Fruit fly (Drosophila melanogaster) whole organism, embryonic: Measurements from ENCODE around the gene Glut4EF.

Source experiments
- Adf1 ChIP-seq: fragments of 200-800 bp; sonication (Bioruptor generic); IDR thresholded peaks from 2 replicates; pipeline ENCODE4 v1.3.6; 2022; ENCODE audit warnings: missing biosample characterization, missing genetic modification characterization
- Blimp-1 ChIP-seq: fragments of 200-800 bp; sonication (Bioruptor generic); optimal IDR thresholded peaks from 3 replicates; lab custom pipeline; 2018; ENCODE audit warnings: missing biosample characterization, missing genetic modification characterization, mild to moderate bottlenecking, moderate library complexity, missing genetic modification reagents
- CG1024 ChIP-seq: fragments of 200-800 bp; sonication (Bioruptor generic); IDR thresholded peaks from 2 replicates; pipeline ENCODE4 v1.3.6; 2022; ENCODE audit warnings: missing biosample characterization, missing genetic modification characterization
- CG10321 ChIP-seq: fragments of 200-800 bp; sonication (Bioruptor generic); IDR thresholded peaks from 2 replicates; pipeline ENCODE4 v1.3.6; 2022; ENCODE audit warnings: missing biosample characterization, missing genetic modification characterization
- CG10366 ChIP-seq: fragments of 200-800 bp; sonication (Bioruptor generic); IDR thresholded peaks from 2 replicates; pipeline ENCODE4 v1.3.6; 2022; ENCODE audit warnings: missing biosample characterization, missing genetic modification characterization
- CG10959 ChIP-seq: fragments of 200-800 bp; sonication (Bioruptor generic); IDR thresholded peaks from 2 replicates; pipeline ENCODE4 v1.3.6; 2022; ENCODE audit warnings: missing biosample characterization, missing genetic modification characterization
- CG11560 ChIP-seq: fragments of 200-800 bp; sonication (Bioruptor generic); IDR thresholded peaks from 3 replicates; pipeline ENCODE4 v1.3.6; 2022; ENCODE audit warnings: missing biosample characterization, missing genetic modification characterization
- CG11696 ChIP-seq: fragments of 200-800 bp; sonication (Bioruptor generic); IDR thresholded peaks from 2 replicates; pipeline ENCODE4 v1.3.6; 2022; ENCODE audit warnings: missing biosample characterization, missing genetic modification characterization
- CG12299 ChIP-seq: fragments of 200-800 bp; sonication (Bioruptor generic); optimal IDR thresholded peaks from 2 replicates; lab custom pipeline; 2018; ENCODE audit warnings: missing biosample characterization, mild to moderate bottlenecking, missing genetic modification characterization
- CG12942 ChIP-seq: fragments of 200-800 bp; sonication (Bioruptor generic); optimal IDR thresholded peaks from 3 replicates; lab custom pipeline; 2016; ENCODE audit warnings: missing biosample characterization, missing genetic modification characterization
- CG13123 ChIP-seq: fragments of 200-800 bp; sonication (Bioruptor generic); optimal IDR thresholded peaks from 2 replicates; lab custom pipeline; 2016; ENCODE audit warnings: missing biosample characterization, missing genetic modification characterization
- CG16863 ChIP-seq: fragments of 200-800 bp; sonication (Bioruptor generic); optimal IDR thresholded peaks from 3 replicates; lab custom pipeline; 2016; ENCODE audit warnings: missing biosample characterization, missing genetic modification characterization
- CG2712 ChIP-seq: fragments of 200-800 bp; optimal IDR thresholded peaks from 3 replicates; lab custom pipeline; 2019; ENCODE audit warnings: missing biosample characterization, mild to moderate bottlenecking, missing genetic modification characterization, moderate library complexity
- CG32532 ChIP-seq: fragments of 200-800 bp; sonication (Bioruptor generic); IDR thresholded peaks from 2 replicates; pipeline ENCODE4 v1.3.6; 2022; ENCODE audit warnings: missing biosample characterization, missing genetic modification characterization
- CG33213 ChIP-seq: fragments of 200-800 bp; sonication (Bioruptor generic); optimal IDR thresholded peaks from 3 replicates; lab custom pipeline; 2016; ENCODE audit warnings: missing biosample characterization, missing genetic modification characterization
- CG4328 ChIP-seq: fragments of 200-800 bp; sonication (Bioruptor generic); optimal IDR thresholded peaks from 3 replicates; lab custom pipeline; 2017; ENCODE audit warnings: missing biosample characterization, missing genetic modification reagents, missing genetic modification characterization
- CG4424 ChIP-seq: fragments of 200-800 bp; sonication (Bioruptor generic); optimal IDR thresholded peaks from 3 replicates; lab custom pipeline; 2016; ENCODE audit warnings: missing biosample characterization, missing genetic modification characterization
- CG5180 ChIP-seq: fragments of 200-800 bp; sonication (Bioruptor generic); optimal IDR thresholded peaks from 3 replicates; lab custom pipeline; 2017; ENCODE audit warnings: missing biosample characterization, missing genetic modification characterization, mild to moderate bottlenecking, moderate library complexity, missing genetic modification reagents
- CG5245 ChIP-seq: fragments of 200-800 bp; sonication (Bioruptor generic); optimal IDR thresholded peaks from 3 replicates; lab custom pipeline; 2016; ENCODE audit warnings: missing biosample characterization, missing genetic modification characterization
- CG7556 ChIP-seq: fragments of 200-800 bp; sonication (Bioruptor generic); optimal IDR thresholded peaks from 2 replicates; lab custom pipeline; 2017; ENCODE audit warnings: missing biosample characterization, mild to moderate bottlenecking, missing genetic modification characterization
- CG7987 ChIP-seq: fragments of 200-800 bp; sonication (Bioruptor generic); optimal IDR thresholded peaks from 2 replicates; lab custom pipeline; 2018; ENCODE audit warnings: missing biosample characterization, mild to moderate bottlenecking, missing genetic modification characterization, moderate library complexity
- CoRest ChIP-seq: fragments of 200-800 bp; sonication (Bioruptor generic); optimal IDR thresholded peaks from 3 replicates; lab custom pipeline; 2018; ENCODE audit warnings: missing biosample characterization, mild to moderate bottlenecking, missing genetic modification characterization, moderate library complexity
- Dbx ChIP-seq: fragments of 200-800 bp; sonication (Bioruptor generic); IDR thresholded peaks from 3 replicates; pipeline ENCODE4 v1.3.6; 2022; ENCODE audit warnings: missing biosample characterization, missing genetic modification characterization
- Dip3 ChIP-seq: fragments of 200-800 bp; sonication (Bioruptor generic); optimal IDR thresholded peaks from 3 replicates; lab custom pipeline; 2016; ENCODE audit warnings: missing biosample characterization, missing genetic modification characterization
- Hand ChIP-seq: fragments of 200-800 bp; sonication (Bioruptor generic); optimal IDR thresholded peaks from 2 replicates; lab custom pipeline; 2017; ENCODE audit warnings: mild to moderate bottlenecking, missing biosample characterization, missing genetic modification reagents, missing genetic modification characterization
- Hmr ChIP-seq: fragments of 200-800 bp; sonication (Bioruptor generic); optimal IDR thresholded peaks from 3 replicates; lab custom pipeline; 2017; ENCODE audit warnings: mild to moderate bottlenecking, missing biosample characterization, missing genetic modification reagents, missing genetic modification characterization
- MBD-R2 ChIP-seq: fragments of 200-800 bp; sonication (Bioruptor generic); IDR thresholded peaks from 2 replicates; pipeline ENCODE4 v1.3.6; 2022; ENCODE audit warnings: missing biosample characterization, missing genetic modification characterization
- NC2α ChIP-seq: fragments of 200-800 bp; sonication (Bioruptor generic); optimal IDR thresholded peaks from 2 replicates; lab custom pipeline; 2016; ENCODE audit warnings: missing biosample characterization, missing genetic modification characterization
- Nf-YA ChIP-seq: fragments of 200-800 bp; sonication (Bioruptor generic); IDR thresholded peaks from 2 replicates; pipeline ENCODE4 v1.3.6; 2022; ENCODE audit warnings: missing biosample characterization, missing genetic modification characterization
- PHDP ChIP-seq: fragments of 200-800 bp; sonication (Bioruptor generic); optimal IDR thresholded peaks from 3 replicates; lab custom pipeline; 2018; ENCODE audit warnings: missing biosample characterization, mild to moderate bottlenecking, missing genetic modification characterization, moderate library complexity
- ab ChIP-seq: fragments of 200-800 bp; sonication (Bioruptor generic); optimal IDR thresholded peaks from 2 replicates; lab custom pipeline; 2016; ENCODE audit warnings: missing biosample characterization, missing genetic modification characterization
- al ChIP-seq: fragments of 200-800 bp; sonication (Bioruptor generic); IDR thresholded peaks from 2 replicates; pipeline ENCODE4 v1.3.6; 2022; ENCODE audit warnings: missing biosample characterization, missing genetic modification characterization
- ara ChIP-seq: fragments of 200-800 bp; sonication (Bioruptor generic); IDR thresholded peaks from 2 replicates; pipeline ENCODE4 v1.3.6; 2022; ENCODE audit warnings: missing biosample characterization, missing genetic modification characterization
- bsh ChIP-seq, 2 experiments: fragments of 200-800 bp; sonication (Bioruptor generic); optimal IDR thresholded peaks; 2 replicates each; lab custom pipeline; 2017 to 2018; ENCODE audit warnings: mild to moderate bottlenecking in 2 of 2, missing biosample characterization in 2 of 2, missing genetic modification characterization in 2 of 2, moderate library complexity in 1 of 2
- chn ChIP-seq: fragments of 200-800 bp; sonication (Bioruptor generic); optimal IDR thresholded peaks from 2 replicates; lab custom pipeline; 2016; ENCODE audit warnings: missing biosample characterization, missing genetic modification characterization
- ems ChIP-seq: fragments of 200-800 bp; sonication (Bioruptor generic); optimal IDR thresholded peaks from 3 replicates; lab custom pipeline; 2016; ENCODE audit warnings: missing biosample characterization, missing genetic modification characterization
- fd64A ChIP-seq: fragments of 200-800 bp; sonication (Bioruptor generic); optimal IDR thresholded peaks from 3 replicates; lab custom pipeline; 2018; ENCODE audit warnings: missing biosample characterization, mild to moderate bottlenecking, missing genetic modification characterization
- gce ChIP-seq: fragments of 200-800 bp; sonication (Bioruptor generic); IDR thresholded peaks from 3 replicates; pipeline ENCODE4 v1.3.6; 2022; ENCODE audit warnings: missing biosample characterization, missing genetic modification characterization
- gt ChIP-seq: fragments of 200-800 bp; sonication (Bioruptor generic); IDR thresholded peaks from 2 replicates; pipeline ENCODE4 v1.3.6; 2022; ENCODE audit warnings: missing biosample characterization, missing genetic modification characterization
- h ChIP-seq: fragments of >200 bp; optimal IDR thresholded peaks from 2 replicates; lab custom pipeline; 2017
- lbe ChIP-seq: fragments of 200-800 bp; sonication (Bioruptor generic); optimal IDR thresholded peaks from 2 replicates; lab custom pipeline; 2016; ENCODE audit warnings: missing biosample characterization, mild to moderate bottlenecking, missing genetic modification characterization
- luna ChIP-seq: fragments of 200-800 bp; sonication (Bioruptor generic); optimal IDR thresholded peaks from 2 replicates; lab custom pipeline; 2016; ENCODE audit warnings: missing biosample characterization, missing genetic modification characterization
- nmo ChIP-seq: fragments of 200-800 bp; sonication (Bioruptor generic); optimal IDR thresholded peaks from 2 replicates; lab custom pipeline; 2018; ENCODE audit warnings: missing biosample characterization, mild to moderate bottlenecking, missing genetic modification characterization, moderate library complexity
- oc ChIP-seq: fragments of 200-800 bp; sonication (Bioruptor generic); optimal IDR thresholded peaks from 2 replicates; lab custom pipeline; 2018; ENCODE audit warnings: missing biosample characterization, mild to moderate bottlenecking, missing genetic modification characterization, moderate library complexity
- odd ChIP-seq: fragments of 200-800 bp; sonication (Bioruptor generic); optimal IDR thresholded peaks from 2 replicates; lab custom pipeline; 2017; ENCODE audit warnings: missing biosample characterization, mild to moderate bottlenecking, missing genetic modification characterization
- repo ChIP-seq: fragments of 200-800 bp; sonication (Bioruptor generic); optimal IDR thresholded peaks from 2 replicates; lab custom pipeline; 2016; ENCODE audit warnings: missing biosample characterization, missing genetic modification characterization
- sob ChIP-seq: fragments of 200-800 bp; sonication (Bioruptor generic); IDR thresholded peaks from 2 replicates; pipeline ENCODE4 v1.3.6; 2022; ENCODE audit warnings: missing biosample characterization, missing genetic modification characterization
- stc ChIP-seq: fragments of 200-800 bp; sonication (Bioruptor generic); IDR thresholded peaks from 2 replicates; pipeline ENCODE4 v1.3.6; 2022; ENCODE audit warnings: missing biosample characterization, missing genetic modification characterization
- tio ChIP-seq: fragments of 200-800 bp; sonication (Bioruptor generic); optimal IDR thresholded peaks from 2 replicates; lab custom pipeline; 2017; ENCODE audit warnings: missing biosample characterization, missing genetic modification characterization, inconsistent platforms
- ttk ChIP-seq: fragments of 200-800 bp; sonication (Bioruptor generic); IDR thresholded peaks from 2 replicates; pipeline ENCODE4 v2.1.2; 2022; ENCODE audit warnings: missing biosample characterization, missing genetic modification characterization
- unpg ChIP-seq: fragments of 200-800 bp; sonication (Bioruptor generic); optimal IDR thresholded peaks from 3 replicates; lab custom pipeline; 2018; ENCODE audit warnings: missing biosample characterization, mild to moderate bottlenecking, missing genetic modification characterization, moderate library complexity
- vvl ChIP-seq: fragments of 200-800 bp; sonication (Bioruptor generic); IDR thresholded peaks from 2 replicates; pipeline ENCODE4 v1.3.6; 2022; ENCODE audit warnings: missing biosample characterization, missing genetic modification characterization
- wek ChIP-seq: fragments of 200-800 bp; sonication (Bioruptor generic); optimal IDR thresholded peaks from 3 replicates; lab custom pipeline; 2018; ENCODE audit warnings: missing biosample characterization, mild to moderate bottlenecking, missing genetic modification characterization, moderate library complexity
- yki ChIP-seq: fragments of >200 bp; optimal IDR thresholded peaks from 3 replicates; lab custom pipeline; 2018

Glut4EF gene

dm6 chr3R:9918830-9919229, 44.3 kb downstream of the Glut4EF start (continued):
- TF ChIP-seq CG1024 (GFP tag; lab: Robert Waterston, UW) (no peak), Dbx (GFP tag; lab: Robert Waterston, UW) (no peak), ab (GFP tag; lab: Kevin White, UChicago) (no peak), PHDP (tag; lab: Kevin White, UChicago) (peak; percentile 22), CG11560 (tag; lab: Robert Waterston, UW) (no peak), chn (GFP tag; lab: Kevin White, UChicago) (no peak), bsh (GFP tag; optimal IDR thresholded peaks at IDR 0.05; lab: Kevin White, UChicago) (no peak), CG2712 (tag; lab: Kevin White, UChicago) (no peak), repo (GFP tag; lab: Kevin White, UChicago) (no peak), odd (GFP tag; lab: Kevin White, UChicago) (no peak), CG5180 (GFP tag; lab: Kevin White, UChicago) (no peak), gce (GFP tag; lab: Robert Waterston, UW) (no peak), gt (no peak), CG33213 (GFP tag; lab: Kevin White, UChicago) (no peak), CG7556 (GFP tag; lab: Kevin White, UChicago) (no peak), CG5245 (no peak), vvl (GFP tag; lab: Robert Waterston, UW) (no peak), CG4424 (GFP tag; lab: Kevin White, UChicago) (no peak), Hmr (GFP tag; lab: Kevin White, UChicago) (peak; percentile 31), CG10959 (GFP tag; lab: Robert Waterston, UW) (no peak), CG7987 (GFP tag; lab: Kevin White, UChicago) (peak; percentile 19), CG10321 (no peak), Dip3 (GFP tag; lab: Kevin White, UChicago) (no peak), CG11696 (GFP tag; lab: Robert Waterston, UW) (no peak), sob (no peak), stc (GFP tag; lab: Robert Waterston, UW) (no peak), ara (GFP tag; lab: Robert Waterston, UW) (no peak), CG4328 (no peak), al (GFP tag; lab: Robert Waterston, UW) (no peak), oc (tag; lab: Kevin White, UChicago) (no peak), MBD-R2 (GFP tag; lab: Robert Waterston, UW) (no peak), CG10366 (GFP tag; lab: Robert Waterston, UW) (no peak), CG13123 (GFP tag; lab: Kevin White, UChicago) (no peak), CG16863 (no peak), ttk (GFP tag; lab: Robert Waterston, UW) (no peak), Blimp-1 (GFP tag; lab: Kevin White, UChicago) (no peak), CoRest (tag; lab: Kevin White, UChicago) (no peak), unpg (no peak), CG32532 (no peak), Adf1 (GFP tag; lab: Robert Waterston, UW) (no peak), luna (GFP tag; lab: Kevin White, UChicago) (no peak), tio (GFP tag; lab: Kevin White, UChicago) (no peak), CG12299 (tag; lab: Kevin White, UChicago) (no peak), h (no peak), ems (GFP tag; lab: Kevin White, UChicago) (peak; percentile 4), yki (lab: Kevin White, UChicago) (no peak), Hand (GFP tag; lab: Kevin White, UChicago) (no peak), CG12942 (GFP tag; lab: Kevin White, UChicago) (no peak), wek (GFP tag; lab: Kevin White, UChicago) (peak; percentile 51), lbe (GFP tag; lab: Kevin White, UChicago) (no peak), NC2α (no peak), fd64A (GFP tag; lab: Kevin White, UChicago) (no peak), Nf-YA (GFP tag; lab: Robert Waterston, UW) (no peak), nmo (GFP tag; lab: Kevin White, UChicago) (no peak)
